Fruit fly (Drosophila melanogaster) whole organism, embryonic: ENCODE measurements around the gene ens.

Experiments
- Blimp-1 ChIP-seq: fragments of 200-800 bp; sonication (Bioruptor generic); optimal IDR thresholded peaks from 3 replicates; lab custom pipeline; 2018; ENCODE audit warnings: missing biosample characterization, missing genetic modification characterization, mild to moderate bottlenecking, moderate library complexity, missing genetic modification reagents
- CG12155 ChIP-seq: fragments of 200-800 bp; sonication (Bioruptor generic); optimal IDR thresholded peaks from 3 replicates; lab custom pipeline; 2016; ENCODE audit warnings: missing biosample characterization, missing genetic modification characterization
- CG12659 ChIP-seq: fragments of 200-800 bp; sonication (Bioruptor generic); optimal IDR thresholded peaks from 3 replicates; lab custom pipeline; 2017; ENCODE audit warnings: mild to moderate bottlenecking, missing biosample characterization, missing genetic modification reagents, missing genetic modification characterization
- CG13123 ChIP-seq: fragments of 200-800 bp; sonication (Bioruptor generic); optimal IDR thresholded peaks from 2 replicates; lab custom pipeline; 2016; ENCODE audit warnings: missing biosample characterization, missing genetic modification characterization
- CG13775 ChIP-seq: fragments of 200-800 bp; sonication (Bioruptor generic); optimal IDR thresholded peaks from 3 replicates; lab custom pipeline; 2017; ENCODE audit warnings: missing biosample characterization, mild to moderate bottlenecking, missing genetic modification characterization
- CG14441 ChIP-seq: fragments of 200-800 bp; sonication (Bioruptor generic); IDR thresholded peaks from 2 replicates; pipeline ENCODE4 v1.3.6; 2022; ENCODE audit warnings: missing biosample characterization, missing genetic modification characterization
- CG16815 ChIP-seq: fragments of 200-800 bp; sonication (Bioruptor generic); optimal IDR thresholded peaks from 3 replicates; lab custom pipeline; 2017; ENCODE audit warnings: missing biosample characterization, mild to moderate bottlenecking, missing genetic modification characterization
- CG17328 ChIP-seq: fragments of 200-800 bp; sonication (Bioruptor generic); IDR thresholded peaks from 2 replicates; pipeline ENCODE4 v1.3.6; 2022; ENCODE audit warnings: missing biosample characterization, missing genetic modification characterization
- CG32532 ChIP-seq: fragments of 200-800 bp; sonication (Bioruptor generic); IDR thresholded peaks from 2 replicates; pipeline ENCODE4 v1.3.6; 2022; ENCODE audit warnings: missing biosample characterization, missing genetic modification characterization
- CG34376 ChIP-seq: fragments of 200-800 bp; sonication (Bioruptor generic); optimal IDR thresholded peaks from 2 replicates; lab custom pipeline; 2018; ENCODE audit warnings: missing biosample characterization, mild to moderate bottlenecking, missing genetic modification characterization
- CG3847 ChIP-seq: fragments of 200-800 bp; sonication (Bioruptor generic); IDR thresholded peaks from 2 replicates; pipeline ENCODE4 v1.3.6; 2022; ENCODE audit warnings: missing biosample characterization, missing genetic modification characterization
- CG4360 ChIP-seq: fragments of 200-800 bp; sonication (Bioruptor generic); IDR thresholded peaks from 2 replicates; pipeline ENCODE4 v1.3.6; 2022; ENCODE audit warnings: missing biosample characterization, missing genetic modification characterization
- CG43689 ChIP-seq: fragments of 200-800 bp; sonication (Bioruptor generic); IDR thresholded peaks from 2 replicates; pipeline ENCODE4 v1.3.6; 2022; ENCODE audit warnings: missing biosample characterization, missing genetic modification characterization
- CG4404 ChIP-seq: fragments of 200-800 bp; sonication (Bioruptor generic); IDR thresholded peaks from 2 replicates; pipeline ENCODE4 v1.3.6; 2022; ENCODE audit warnings: missing biosample characterization, missing genetic modification characterization
- CG7271 ChIP-seq: fragments of 200-800 bp; sonication (Bioruptor generic); optimal IDR thresholded peaks from 2 replicates; lab custom pipeline; 2018; ENCODE audit warnings: missing biosample characterization, mild to moderate bottlenecking, missing genetic modification characterization, moderate library complexity
- Doc3 ChIP-seq: fragments of 200-800 bp; sonication (Bioruptor generic); IDR thresholded peaks from 3 replicates; pipeline ENCODE4 v1.3.6; 2022; ENCODE audit warnings: missing biosample characterization, missing genetic modification characterization; ENCODE audit not compliant: partially characterized antibody
- Drgx ChIP-seq: fragments of 200-800 bp; sonication (Bioruptor generic); IDR thresholded peaks from 2 replicates; pipeline ENCODE4 v1.3.6; 2022; ENCODE audit warnings: missing biosample characterization, missing genetic modification characterization
- Lhr ChIP-seq: fragments of 200-800 bp; sonication (Bioruptor generic); optimal IDR thresholded peaks from 3 replicates; lab custom pipeline; 2017; ENCODE audit warnings: mild to moderate bottlenecking, missing biosample characterization, missing genetic modification reagents, missing genetic modification characterization
- MESR4 ChIP-seq: fragments of 200-800 bp; sonication (Bioruptor generic); optimal IDR thresholded peaks from 2 replicates; lab custom pipeline; 2018; ENCODE audit warnings: missing biosample characterization, mild to moderate bottlenecking, missing genetic modification characterization, moderate library complexity
- Max ChIP-seq: fragments of 200-800 bp; sonication (Bioruptor generic); optimal IDR thresholded peaks from 2 replicates; lab custom pipeline; 2016; ENCODE audit warnings: missing biosample characterization, mild to moderate bottlenecking, missing genetic modification characterization
- Med ChIP-seq: fragments of 200-800 bp; sonication (Bioruptor generic); peaks from one replicate; lab custom pipeline; 2016; ENCODE audit warnings: missing biosample characterization, missing genetic modification characterization, mild to moderate bottlenecking, inconsistent platforms, moderate library complexity
- Meics ChIP-seq: fragments of 200-800 bp; sonication (Bioruptor generic); optimal IDR thresholded peaks from 2 replicates; lab custom pipeline; 2017; ENCODE audit warnings: missing biosample characterization, mild to moderate bottlenecking, missing genetic modification characterization
- Nf-YB ChIP-seq: fragments of 200-800 bp; sonication (Bioruptor generic); optimal IDR thresholded peaks from 3 replicates; lab custom pipeline; 2019; ENCODE audit warnings: missing biosample characterization, mild to moderate bottlenecking, missing genetic modification characterization, moderate library complexity
- Nf-YC ChIP-seq: fragments of 200-800 bp; optimal IDR thresholded peaks from 3 replicates; lab custom pipeline; 2019; ENCODE audit warnings: missing biosample characterization, mild to moderate bottlenecking, missing genetic modification characterization, moderate library complexity
- NfI ChIP-seq: fragments of 200-800 bp; sonication (Bioruptor generic); optimal IDR thresholded peaks from 3 replicates; lab custom pipeline; 2018; ENCODE audit warnings: missing biosample characterization, mild to moderate bottlenecking, missing genetic modification characterization, moderate library complexity
- Oaz ChIP-seq: fragments of 200-800 bp; sonication (Bioruptor generic); IDR thresholded peaks from 2 replicates; pipeline ENCODE4 v1.3.6; 2022; ENCODE audit warnings: missing biosample characterization, missing genetic modification characterization
- Scr ChIP-seq: fragments of 200-800 bp; sonication (Bioruptor generic); IDR thresholded peaks from 2 replicates; pipeline ENCODE4 v1.3.6; 2022; ENCODE audit warnings: missing biosample characterization, missing genetic modification characterization; ENCODE audit not compliant: partially characterized antibody
- Trl ChIP-seq, 3 experiments: fragments of >200 bp in 2 of 3; fragments of 200-800 bp in 1 of 3; sonication (Bioruptor generic) in 1 of 3; optimal IDR thresholded peaks; 2 replicates in 1 of 3; 3 replicates in 2 of 3; lab custom pipeline; 2016 to 2017; ENCODE audit warnings: missing biosample characterization in 1 of 3, missing genetic modification characterization in 1 of 3
- Vsx1 ChIP-seq: fragments of 200-800 bp; sonication (Bioruptor generic); optimal IDR thresholded peaks from 2 replicates; lab custom pipeline; 2017; ENCODE audit warnings: missing biosample characterization, mild to moderate bottlenecking, missing genetic modification characterization, missing genetic modification reagents
- YL-1 ChIP-seq: fragments of 200-800 bp; sonication (Bioruptor generic); optimal IDR thresholded peaks from 3 replicates; lab custom pipeline; 2017; ENCODE audit warnings: missing biosample characterization, mild to moderate bottlenecking, missing genetic modification characterization
- croc ChIP-seq: fragments of 200-800 bp; sonication (Bioruptor generic); conservative IDR thresholded peaks from 3 replicates; pipeline ENCODE4 v1.3.6; 2022; ENCODE audit warnings: missing biosample characterization, missing genetic modification characterization
- crp ChIP-seq, 2 experiments: fragments of 200-800 bp; sonication (Bioruptor generic); optimal IDR thresholded peaks; 2 replicates in 1 of 2; 3 replicates in 1 of 2; lab custom pipeline; 2017; ENCODE audit warnings: missing biosample characterization in 2 of 2, missing genetic modification characterization in 2 of 2, mild to moderate bottlenecking in 1 of 2, moderate library complexity in 1 of 2
- dan ChIP-seq: fragments of 200-800 bp; sonication (Bioruptor generic); IDR thresholded peaks from 2 replicates; pipeline ENCODE4 v1.3.6; 2022; ENCODE audit warnings: missing biosample characterization, missing genetic modification characterization
- dpn ChIP-seq, 2 experiments: fragments of 200-800 bp; sonication (Bioruptor generic); optimal IDR thresholded peaks; 3 replicates each; lab custom pipeline; 2016; ENCODE audit warnings: missing biosample characterization in 2 of 2, missing genetic modification characterization in 2 of 2
- ems ChIP-seq: fragments of 200-800 bp; sonication (Bioruptor generic); optimal IDR thresholded peaks from 3 replicates; lab custom pipeline; 2016; ENCODE audit warnings: missing biosample characterization, missing genetic modification characterization
- ewg ChIP-seq: fragments of 200-800 bp; sonication (Bioruptor generic); optimal IDR thresholded peaks from 3 replicates; lab custom pipeline; 2017; ENCODE audit warnings: mild to moderate bottlenecking, missing biosample characterization, missing genetic modification reagents, missing genetic modification characterization
- fd102C ChIP-seq: fragments of 200-800 bp; sonication (Bioruptor generic); optimal IDR thresholded peaks from 2 replicates; lab custom pipeline; 2018; ENCODE audit warnings: missing biosample characterization, mild to moderate bottlenecking, missing genetic modification characterization, moderate library complexity
- nerfin-1 ChIP-seq: fragments of 200-800 bp; sonication (Bioruptor generic); optimal IDR thresholded peaks from 3 replicates; lab custom pipeline; 2019; ENCODE audit warnings: missing biosample characterization, mild to moderate bottlenecking, missing genetic modification characterization, moderate library complexity
- nerfin-2 ChIP-seq: fragments of 200-800 bp; sonication (Bioruptor generic); IDR thresholded peaks from 2 replicates; pipeline ENCODE4 v1.3.6; 2022; ENCODE audit warnings: missing biosample characterization, missing genetic modification characterization; ENCODE audit not compliant: partially characterized antibody
- nom ChIP-seq: fragments of 200-800 bp; sonication (Bioruptor generic); optimal IDR thresholded peaks from 2 replicates; lab custom pipeline; 2017; ENCODE audit warnings: missing biosample characterization, missing genetic modification characterization, mild to moderate bottlenecking, moderate library complexity, missing genetic modification reagents
- pros ChIP-seq: fragments of 200-800 bp; sonication (Bioruptor generic); optimal IDR thresholded peaks from 3 replicates; lab custom pipeline; 2019; ENCODE audit warnings: missing biosample characterization, mild to moderate bottlenecking, missing genetic modification characterization, moderate library complexity
- salm ChIP-seq: fragments of 200-800 bp; sonication (Bioruptor generic); optimal IDR thresholded peaks from 2 replicates; lab custom pipeline; 2018; ENCODE audit warnings: missing biosample characterization, mild to moderate bottlenecking, missing genetic modification characterization
- scrt ChIP-seq: fragments of 200-800 bp; sonication (Bioruptor generic); optimal IDR thresholded peaks from 2 replicates; lab custom pipeline; 2018; ENCODE audit warnings: missing biosample characterization, mild to moderate bottlenecking, missing genetic modification characterization, moderate library complexity
- sens ChIP-seq: fragments of 200-800 bp; sonication (Bioruptor generic); peaks from one replicate; lab custom pipeline; 2016; ENCODE audit warnings: missing biosample characterization, missing genetic modification characterization
- sqz ChIP-seq: fragments of 200-800 bp; sonication (Bioruptor generic); optimal IDR thresholded peaks from 3 replicates; lab custom pipeline; 2018; ENCODE audit warnings: missing biosample characterization, mild to moderate bottlenecking, missing genetic modification characterization
- trh ChIP-seq: fragments of 200-800 bp; sonication (Bioruptor generic); optimal IDR thresholded peaks from 2 replicates; lab custom pipeline; 2016; ENCODE audit warnings: missing biosample characterization, missing genetic modification characterization
- z ChIP-seq: fragments of 200-800 bp; sonication (Bioruptor generic); IDR thresholded peaks from 3 replicates; pipeline ENCODE4 v1.3.6; 2022; ENCODE audit warnings: missing biosample characterization, missing genetic modification characterization
- zf30C ChIP-seq: fragments of 200-800 bp; sonication (Bioruptor generic); optimal IDR thresholded peaks from 3 replicates; lab custom pipeline; 2018; ENCODE audit warnings: missing biosample characterization, mild to moderate bottlenecking, missing genetic modification characterization

The ens gene

dm6 chr3L:4160926-4161325 is 26.6 kb upstream of the ens start, which contains the start of gene nab (continued):
- TF ChIP-seq nerfin-1 (tag; lab: Kevin White, UChicago) (no peak), CG7271 (tag; lab: Kevin White, UChicago) (peak; percentile 38), CG17328 (0 out of 2 replicates have a peak, but pooled peaks have one; percentile 7), Scr (GFP tag; lab: Robert Waterston, UW) (no peak), CG14441 (GFP tag; lab: Robert Waterston, UW) (no peak), Vsx1 (GFP tag; lab: Kevin White, UChicago) (no peak), Lhr (GFP tag; lab: Kevin White, UChicago) (no peak)
- TF ChIP-seq, all 482 proteins: peak for 13

dm6 chr3L:4159264-4159663 is 24.9 kb upstream of the ens start:
- TF ChIP-seq Drgx (GFP tag; lab: Robert Waterston, UW) (no peak), pros (GFP tag; lab: Kevin White, UChicago) (peak; percentile 94), salm (no peak), CG12155 (peak; percentile 30), z (GFP tag; lab: Robert Waterston, UW) (peak; percentile 60; the same call in 1 of the 3 replicates), ems (GFP tag; lab: Kevin White, UChicago) (no peak), ewg (GFP tag; lab: Kevin White, UChicago) (no peak), sqz (peak; percentile 48), Max (GFP tag; lab: Kevin White, UChicago) (no peak), Nf-YB (GFP tag; lab: Kevin White, UChicago) (peak; percentile 93), Meics (GFP tag; lab: Kevin White, UChicago) (no peak), zf30C (GFP tag; lab: Kevin White, UChicago) (peak; percentile 25), sens (GFP tag; lab: Kevin White, UChicago) (peak; percentile 66), NfI (GFP tag; lab: Kevin White, UChicago) (no peak), Nf-YC (tag; lab: Kevin White, UChicago) (peak; percentile 88), Oaz (GFP tag; lab: Robert Waterston, UW) (no peak), MESR4 (GFP tag; lab: Kevin White, UChicago) (no peak)

- TF ChIP-seq crp (GFP tag; optimal IDR thresholded peaks at IDR 0.05; lab: Kevin White, UChicago) (no peak), Blimp-1 (peak; percentile 15), CG4404 (GFP tag; lab: Robert Waterston, UW) (peak; percentile 76), nerfin-2 (GFP tag; lab: Robert Waterston, UW) (no peak), scrt (GFP tag; lab: Kevin White, UChicago) (no peak), CG43689 (no peak), CG4360 (no peak), dpn (GFP tag; optimal IDR thresholded peaks at IDR 0.05; lab: Kevin White, UChicago) (no peak), YL-1 (GFP tag; lab: Kevin White, UChicago) (no peak), CG12659 (GFP tag; lab: Kevin White, UChicago) (no peak), Doc3 (GFP tag; lab: Robert Waterston, UW) (no peak), CG32532 (GFP tag; lab: Robert Waterston, UW) (no peak), CG13123 (GFP tag; lab: Kevin White, UChicago) (no peak), nom (GFP tag; lab: Kevin White, UChicago) (peak; percentile 19), dan (GFP tag; lab: Robert Waterston, UW) (0 out of 2 replicates have a peak, but pooled peaks have one; percentile 30), CG3847 (GFP tag; lab: Robert Waterston, UW) (no peak), Med (GFP tag; lab: Kevin White, UChicago) (peak; percentile 58), CG16815 (peak; percentile 1), croc (GFP tag; lab: Robert Waterston, UW) (no peak), fd102C (peak; percentile 53), CG13775 (peak; percentile 21), trh (GFP tag; lab: Kevin White, UChicago) (no peak), CG34376 (GFP tag; lab: Kevin White, UChicago) (no peak), Trl (optimal IDR thresholded peaks at IDR 0.05; lab: Kevin White, UChicago) (no peak), Trl (GFP tag; optimal IDR thresholded peaks at IDR 0.05; lab: Kevin White, UChicago) (no peak)
Observed at dm6 chr3L:4158361-4158760, 24.0 kb upstream of the ens start.
